Worm (Caenorhabditis elegans): ENCODE measurements around the gene ZC449.1.

Gene ZC449.1

DNA sequence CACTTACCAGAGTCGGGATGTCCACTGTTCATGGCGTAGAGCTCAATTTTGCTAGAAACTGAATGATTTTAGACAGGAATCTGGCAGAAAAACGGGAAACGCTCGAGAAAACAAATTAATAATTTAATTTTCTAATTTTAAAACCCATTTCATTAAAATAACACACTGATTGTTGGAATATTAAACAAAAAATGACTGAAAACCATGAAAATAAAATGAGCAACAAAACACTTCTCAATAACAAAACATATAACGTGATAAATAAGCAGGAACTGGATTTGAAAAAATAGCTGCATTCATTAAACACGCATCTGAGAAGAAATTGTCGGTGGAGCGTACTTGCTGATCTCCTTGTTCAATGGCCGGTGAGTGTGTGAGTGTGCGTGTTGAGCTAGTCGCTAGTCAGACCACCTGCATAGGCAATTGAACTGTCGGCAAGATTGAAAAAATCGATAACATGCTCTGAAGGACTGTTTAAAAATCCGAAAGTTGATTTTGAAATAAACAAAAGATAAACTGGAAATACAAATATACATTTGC is 26.6 kb upstream of the ZC449.1 start, which contains the start of gene ZC8.6 (continued):
- TF ChIP-seq nhr-76 (tag; optimal IDR thresholded peaks at IDR 0.05) = no peak
- no peak for TF ChIP-seq R02D3.7 (tag; optimal IDR thresholded peaks at IDR 0.05)
- TF ChIP-seq snpc-1.2 (GFP tag; IDR thresholded peaks at IDR 0.05) = no peak
- TF ChIP-seq nhr-41 (GFP tag; IDR thresholded peaks at IDR 0.05) = no peak
- TF ChIP-seq hif-1 (tag; optimal IDR thresholded peaks at IDR 0.05) = peak in 1 of 2 experiments; percentile 27
- TF ChIP-seq dpl-1 (GFP tag; optimal IDR thresholded peaks at IDR 0.05) = peak; percentile 14
- TF ChIP-seq tra-1 (GFP tag; IDR thresholded peaks at IDR 0.05) = no peak
- no peak for TF ChIP-seq daf-8 (GFP tag; IDR thresholded peaks at IDR 0.05)
- no peak for TF ChIP-seq lim-7 (GFP tag; IDR thresholded peaks at IDR 0.05)
- no peak for TF ChIP-seq madf-5 (GFP tag; IDR thresholded peaks at IDR 0.05)
- TF ChIP-seq dmd-6 (GFP tag; IDR thresholded peaks at IDR 0.05) = no peak; the same call in 1 of the 2 replicates
- peak; percentile 65 for TF ChIP-seq hmg-1.1 (GFP tag; IDR thresholded peaks at IDR 0.05)
- TF ChIP-seq egl-43 (GFP tag; IDR thresholded peaks at IDR 0.05) = no peak
- no peak for TF ChIP-seq daf-16 (GFP tag; optimal IDR thresholded peaks at IDR 0.05)
- TF ChIP-seq daf-16 (tag; optimal IDR thresholded peaks at IDR 0.05) = peak; percentile 25
- no peak for TF ChIP-seq unc-39 (tag; optimal IDR thresholded peaks at IDR 0.05)
- no peak for TF ChIP-seq nhr-10 (tag; optimal IDR thresholded peaks at IDR 0.05)
- TF ChIP-seq daf-19 (GFP tag; conservative IDR thresholded peaks at IDR 0.05) = no peak
- TF ChIP-seq F49E8.2 (tag; optimal IDR thresholded peaks at IDR 0.05; ENCODE audit: borderline replicate concordance) = no peak
- TF ChIP-seq T26A8.4 (GFP tag; IDR thresholded peaks at IDR 0.05) = no peak
- no peak for TF ChIP-seq ctbp-1 (GFP tag; IDR thresholded peaks at IDR 0.05)
- no peak for TF ChIP-seq spr-1 (tag; optimal IDR thresholded peaks at IDR 0.05)
- TF ChIP-seq lin-39 (tag; optimal IDR thresholded peaks at IDR 0.05) = no peak
- no peak for TF ChIP-seq tag-97 (GFP tag; IDR thresholded peaks at IDR 0.05)
- TF ChIP-seq lin-38 (GFP tag; IDR thresholded peaks at IDR 0.05) = peak; percentile 90
- TF ChIP-seq nhr-28 (tag; optimal IDR thresholded peaks at IDR 0.05) = peak; percentile 58
- TF ChIP-seq hlh-11 (tag; optimal IDR thresholded peaks at IDR 0.05) = peak; percentile 67
- peak; percentile 20 for TF ChIP-seq nhr-11 (tag; optimal IDR thresholded peaks at IDR 0.05)
- no peak for TF ChIP-seq T20F7.1 (GFP tag; optimal IDR thresholded peaks at IDR 0.05)
- peak; percentile 53 for TF ChIP-seq dve-1 (tag; optimal IDR thresholded peaks at IDR 0.05; ENCODE audit: insufficient read depth)
- no peak for TF ChIP-seq ceh-44 (GFP tag; IDR thresholded peaks at IDR 0.05)
- TF ChIP-seq pha-4 (GFP tag; IDR thresholded peaks at IDR 0.05) = no peak
- TF ChIP-seq pha-4 (tag; optimal IDR thresholded peaks at IDR 0.05) = no peak
- peak; percentile 3 for TF ChIP-seq pqm-1 (tag; optimal IDR thresholded peaks at IDR 0.05)
- no peak for TF ChIP-seq F26F4.8 (GFP tag; conservative IDR thresholded peaks at IDR 0.05)
- TF ChIP-seq dmd-9 (GFP tag; IDR thresholded peaks at IDR 0.05) = no peak
- TF ChIP-seq cey-2 (tag; optimal IDR thresholded peaks at IDR 0.05; ENCODE audit: borderline replicate concordance, insufficient read depth) = no peak
- no peak for TF ChIP-seq F44E2.7 (GFP tag; IDR thresholded peaks at IDR 0.05)

DNA sequence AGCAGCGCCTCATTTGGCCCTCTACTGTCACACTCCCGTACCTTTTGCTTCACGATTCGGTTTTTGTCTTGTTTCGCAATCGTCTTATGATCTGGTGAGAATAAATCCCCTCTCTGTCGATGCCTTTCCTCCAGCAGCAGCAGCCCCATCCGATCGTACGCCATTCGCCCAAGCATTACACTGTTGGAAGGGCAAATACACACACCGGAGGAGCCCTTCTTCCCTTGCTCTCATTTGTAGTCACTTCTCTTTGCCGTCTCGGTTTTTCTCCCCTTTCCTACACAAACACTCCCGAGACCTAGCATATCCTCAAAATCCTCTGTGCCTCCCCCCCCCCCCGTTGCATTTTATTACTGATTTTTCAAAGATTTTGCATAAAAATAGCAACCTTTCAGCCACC is 25.3 kb upstream of the ZC449.1 start, which contains the start of gene set-30:
TSS of gene set-30 (plus strand) at position 396 of the 400 bp plus-strand sequence.
- TF ChIP-seq snpc-4 (tag; optimal IDR thresholded peaks at IDR 0.05) (no peak), egl-43 (GFP tag; IDR thresholded peaks at IDR 0.05) (0 out of 2 replicates have a peak, but pooled peaks have one; percentile 14), hlh-30 (tag; optimal IDR thresholded peaks at IDR 0.05; ENCODE audit: insufficient read depth) (peak; percentile 4)

Measured in whole organism, L4 larva.